Fruit fly (Drosophila melanogaster): ENCODE results near the gene Ugt307A1.

Ugt307A1 gene

DNA sequence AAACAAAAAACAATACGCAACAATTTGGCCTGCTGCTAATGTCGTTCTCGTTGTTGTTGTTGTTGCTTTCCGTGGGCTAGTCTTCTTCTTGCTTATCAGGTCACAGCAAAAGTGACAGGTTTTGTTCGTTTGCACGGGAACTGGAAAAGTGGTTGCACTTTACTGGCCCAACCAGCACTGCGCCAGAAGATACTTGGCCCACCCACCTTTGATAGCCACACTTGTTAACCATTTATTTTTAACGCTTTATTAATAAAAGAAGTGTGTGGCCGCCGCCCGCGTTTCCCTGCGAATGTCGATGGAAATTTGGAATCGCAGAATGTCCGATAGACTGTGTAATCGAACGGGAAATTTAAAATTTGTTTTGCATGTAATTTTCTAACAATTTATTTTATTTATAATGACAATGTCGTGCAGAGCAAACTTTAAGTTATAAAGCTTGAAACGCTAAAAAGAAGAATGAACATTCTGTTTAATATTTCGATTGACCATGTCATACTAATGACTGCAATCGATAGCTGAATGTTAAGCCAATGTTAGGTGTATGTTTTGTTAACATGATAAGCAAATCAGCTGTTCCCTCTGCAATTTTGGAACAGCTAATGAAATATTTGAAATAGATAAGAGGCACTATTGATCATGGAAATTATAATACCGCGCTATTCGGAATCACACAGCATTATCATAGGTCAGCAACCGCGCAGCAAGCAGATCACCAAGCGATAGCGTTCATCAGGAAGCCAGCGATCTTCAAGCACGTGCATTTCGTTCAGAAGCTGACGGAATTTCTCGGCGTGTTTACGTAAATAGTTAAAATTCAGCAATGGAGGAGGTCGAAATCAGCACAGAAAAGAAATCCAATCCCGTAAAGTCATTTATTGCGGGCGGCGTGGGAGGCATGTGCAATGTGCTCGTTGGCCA lies 40.5 kb upstream of the Ugt307A1 start, which contains the start of the genes CG31908 and MME1:
Gene CG31908, minus strand, starts transcription at position 402 of the 921 bp plus-strand sequence.
Gene MME1, plus strand, starts transcription at position 539 of the 921 bp plus-strand sequence.
- TF ChIP-seq spab (GFP tag; optimal IDR thresholded peaks at IDR 0.05) (no peak), cyc (GFP tag; optimal IDR thresholded peaks at IDR 0.05) (peak; percentile 25), topi (GFP tag; optimal IDR thresholded peaks at IDR 0.05) (peak; percentile 43), Sox14 (GFP tag; optimal IDR thresholded peaks at IDR 0.05) (peak; percentile 52), Sox15 (GFP tag; optimal IDR thresholded peaks at IDR 0.05) (no peak), CG10631 (GFP tag; optimal IDR thresholded peaks at IDR 0.05) (peak; percentile 29), pdm3 (GFP tag; optimal IDR thresholded peaks at IDR 0.05) (peak; percentile 28), CG6854 (GFP tag; optimal IDR thresholded peaks at IDR 0.05) (no peak), vri (GFP tag; optimal IDR thresholded peaks at IDR 0.05) (peak; percentile 27), Hr39 (GFP tag; optimal IDR thresholded peaks at IDR 0.05) (peak; percentile 44), CG31627 (GFP tag; optimal IDR thresholded peaks at IDR 0.05) (peak; percentile 36), CG3032 (tag; optimal IDR thresholded peaks at IDR 0.05) (peak; percentile 5), Met (GFP tag; optimal IDR thresholded peaks at IDR 0.05) (peak; percentile 58), net (GFP tag; optimal IDR thresholded peaks at IDR 0.05) (no peak), Smox (GFP tag; optimal IDR thresholded peaks at IDR 0.05) (peak; percentile 24), CG6792 (GFP tag; optimal IDR thresholded peaks at IDR 0.05) (peak; percentile 14), OdsH (GFP tag; optimal IDR thresholded peaks at IDR 0.05) (peak; percentile 27), lz (GFP tag; optimal IDR thresholded peaks at IDR 0.05) (peak; percentile 38), Hr4 (GFP tag; optimal IDR thresholded peaks at IDR 0.05) (peak; percentile 37), CG8319 (GFP tag; optimal IDR thresholded peaks at IDR 0.05) (peak; percentile 10), esn (GFP tag; optimal IDR thresholded peaks at IDR 0.05) (peak; percentile 68), CG3919 (GFP tag; optimal IDR thresholded peaks at IDR 0.05) (peak; percentile 29), Eip78C (GFP tag) (peak; percentile 73), CG8632 (GFP tag; optimal IDR thresholded peaks at IDR 0.05) (peak; percentile 1), dsx (GFP tag; optimal IDR thresholded peaks at IDR 0.05; ENCODE audit: poor library complexity, severe bottlenecking) (no peak), achi (GFP tag; optimal IDR thresholded peaks at IDR 0.05) (peak; percentile 80), svp (GFP tag) (peak; percentile 81), CG34406 (GFP tag; optimal IDR thresholded peaks at IDR 0.05) (peak; percentile 12), acj6 (GFP tag; optimal IDR thresholded peaks at IDR 0.05) (no peak), Eip93F (GFP tag; optimal IDR thresholded peaks at IDR 0.05) (no peak), Eip75B (GFP tag; optimal IDR thresholded peaks at IDR 0.05) (peak; percentile 47)

dm6 chr2L:7028440-7028839 lies 39.3 kb upstream of the Ugt307A1 start:
- peak; percentile 1 for TF ChIP-seq CG6854 (GFP tag; optimal IDR thresholded peaks at IDR 0.05)
- TF ChIP-seq Sox15 (GFP tag; optimal IDR thresholded peaks at IDR 0.05): no peak
- no peak for TF ChIP-seq CG6808 (GFP tag; optimal IDR thresholded peaks at IDR 0.05)

dm6 chr2L:7028990-7029389 lies 38.8 kb upstream of the Ugt307A1 start:
- TF ChIP-seq CG6808 (GFP tag; optimal IDR thresholded peaks at IDR 0.05) (no peak), CG7368 (GFP tag; optimal IDR thresholded peaks at IDR 0.05) (no peak), CG9139 (GFP tag; optimal IDR thresholded peaks at IDR 0.05) (no peak), CG6792 (GFP tag; optimal IDR thresholded peaks at IDR 0.05) (no peak), CG11294 (GFP tag; IDR thresholded peaks at IDR 0.05) (no peak), dsx (GFP tag; optimal IDR thresholded peaks at IDR 0.05; ENCODE audit: poor library complexity, severe bottlenecking) (no peak), Ets96B (tag; optimal IDR thresholded peaks at IDR 0.05) (no peak), pdm3 (GFP tag; optimal IDR thresholded peaks at IDR 0.05) (no peak), Eip75B (GFP tag; optimal IDR thresholded peaks at IDR 0.05) (no peak), CG6854 (GFP tag; optimal IDR thresholded peaks at IDR 0.05) (no peak), CG3919 (GFP tag; optimal IDR thresholded peaks at IDR 0.05) (no peak), Sox14 (GFP tag; optimal IDR thresholded peaks at IDR 0.05) (no peak), Gug (GFP tag; IDR thresholded peaks at IDR 0.05) (no peak), spab (GFP tag; optimal IDR thresholded peaks at IDR 0.05) (no peak), eg (GFP tag; IDR thresholded peaks at IDR 0.05) (no peak)

All from whole organism, prepupa.